Worm (Caenorhabditis elegans): ENCODE measurements around the gene cnep-1.

DNA sequence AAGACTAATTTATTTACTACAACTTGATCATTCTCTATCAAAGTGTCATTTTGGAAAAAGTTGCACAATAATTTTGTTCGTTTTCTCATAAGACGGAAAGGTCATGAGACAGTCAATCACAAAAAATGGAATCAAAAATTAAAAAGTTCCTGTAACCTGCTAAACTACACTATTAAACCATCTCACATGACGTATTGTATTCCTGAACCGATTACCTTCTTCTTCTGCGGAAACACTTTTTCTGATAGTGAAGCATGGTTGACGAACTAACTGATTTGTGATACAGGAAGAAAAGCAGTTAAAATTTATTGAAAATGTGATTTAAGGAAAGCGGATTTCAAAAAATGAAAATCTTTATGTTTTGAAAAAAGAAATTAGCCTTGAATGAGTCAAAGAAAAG lies 40.4 kb upstream of the cnep-1 start:
- TF ChIP-seq dao-5 (tag; optimal IDR thresholded peaks at IDR 0.05) (no peak), him-1 (tag; optimal IDR thresholded peaks at IDR 0.05) (no peak)

All from whole organism, L4/young adult.